Worm (Caenorhabditis elegans) whole organism, L1 larva: ENCODE data around the gene srw-36.

ENCODE experiments used
- ceh-8 ChIP-seq: fragments of 200-800 bp; sonication (Bioruptor generic); optimal IDR thresholded peaks from 2 replicates; lab custom pipeline; 2018; ENCODE audit warnings: mild to moderate bottlenecking, missing genetic modification characterization, moderate library complexity, missing compliant biosample characterization
- efl-1 ChIP-seq, 4 experiments: fragments of 150-350 bp; optimal IDR thresholded peaks in 3 of 4; peaks in 1 of 4; 1 replicate in 1 of 4; 2 replicates in 3 of 4; lab custom pipeline; 2014; ENCODE audit warnings: missing biosample characterization in 2 of 4, missing genetic modification characterization in 2 of 4, missing genetic modification reagents in 2 of 4
- egl-13 ChIP-seq: sonication (generic microtip); optimal IDR thresholded peaks from 2 replicates; lab custom pipeline; 2016; ENCODE audit warnings: missing genotype, missing genetic modification reagents, missing genetic modification characterization, missing compliant biosample characterization
- irx-1 ChIP-seq: sonication (generic microtip); optimal IDR thresholded peaks from 2 replicates; lab custom pipeline; 2016; ENCODE audit warnings: missing genetic modification characterization, missing compliant biosample characterization
- nhr-71 ChIP-seq: sonication (generic microtip); optimal IDR thresholded peaks from 2 replicates; lab custom pipeline; 2016; ENCODE audit warnings: mild to moderate bottlenecking, missing genetic modification characterization, moderate library complexity, missing compliant biosample characterization
- pqm-1 ChIP-seq: sonication (generic microtip); optimal IDR thresholded peaks from 3 replicates; lab custom pipeline; 2017; ENCODE audit warnings: missing biosample characterization, missing genetic modification characterization
- unc-130 ChIP-seq: fragments of 150-350 bp; optimal IDR thresholded peaks from 2 replicates; lab custom pipeline; 2017; ENCODE audit warnings: missing biosample characterization, missing genetic modification characterization, inconsistent platforms
- unc-62 ChIP-seq: fragments of 150-350 bp; optimal IDR thresholded peaks from 2 replicates; lab custom pipeline; 2014; ENCODE audit warnings: missing biosample characterization, missing genetic modification reagents, missing genetic modification characterization

ce11 chrV:16679237-16679636, 3.7 kb upstream of the srw-36 start, which contains the start of gene srz-103:
- TF ChIP-seq efl-1 (optimal IDR thresholded peaks at IDR 0.05; lab: Kevin White, UChicago) (no peak), efl-1 (GFP tag; optimal IDR thresholded peaks at IDR 0.05 in 1 of 2; lab: Kevin White, UChicago) (no peak), nhr-71 (tag; lab: Kevin White, UChicago) (no peak), pqm-1 (tag; lab: Kevin White, UChicago) (no peak), egl-13 (tag; lab: Kevin White, UChicago) (no peak), unc-62 (no peak), unc-130 (no peak), ceh-8 (no peak), irx-1 (tag; lab: Kevin White, UChicago) (no peak)
